Worm (Caenorhabditis elegans) whole organism, late embryonic: Measurements from ENCODE around the gene gst-9.

Experiments
- ama-1 ChIP-seq: fragments of 150-350 bp; optimal IDR thresholded peaks from 2 replicates; lab custom pipeline; 2014
- nhr-11 ChIP-seq: fragments of 150-350 bp; optimal IDR thresholded peaks from 2 replicates; lab custom pipeline; 2014; ENCODE audit warnings: missing biosample characterization, missing genetic modification characterization
- pag-3 ChIP-seq: sonication (generic microtip); optimal IDR thresholded peaks from 2 replicates; lab custom pipeline; 2016; ENCODE audit warnings: missing compliant biosample characterization, missing genetic modification characterization, borderline replicate concordance
- sox-4 ChIP-seq: sonication (generic microtip); optimal IDR thresholded peaks from 2 replicates; lab custom pipeline; 2017; ENCODE audit warnings: mild to moderate bottlenecking, missing genetic modification characterization, inconsistent platforms, missing compliant biosample characterization

- TF ChIP-seq nhr-11 (tag; lab: Kevin White, UChicago) (no peak), pag-3 (tag; lab: Kevin White, UChicago) (no peak), ama-1 (no peak), sox-4 (tag; lab: Kevin White, UChicago) (no peak)
These were observed 49.7 kb downstream of the gst-9 start, which contains the start of gene cblc-1 for ce11 chrII:4941050-4941449.
